Worm (Caenorhabditis elegans) whole organism, midembryonic: ENCODE results near the gene F44E2.3.

ENCODE experiments used
- flt-1 ChIP-seq: fragments of 200-800 bp; sonication (Bioruptor generic); IDR thresholded peaks from 2 replicates; pipeline ENCODE4 v1.3.6; 2022; ENCODE audit warnings: missing genetic modification characterization, missing compliant biosample characterization
- med-1 ChIP-seq: sonication (generic microtip); optimal IDR thresholded peaks from 2 replicates; lab custom pipeline; 2017; ENCODE audit warnings: missing genetic modification characterization, mild to moderate bottlenecking, missing compliant biosample characterization, antibody characterized with exemption, missing genetic modification reagents; ENCODE audit not compliant: insufficient read depth
- ref-1 ChIP-seq: fragments of 200-800 bp; sonication (Bioruptor generic); conservative IDR thresholded peaks from 2 replicates; pipeline ENCODE4 v1.3.6; 2022; ENCODE audit warnings: missing genetic modification reagents, missing genetic modification characterization, missing compliant biosample characterization
- tab-1 ChIP-seq: fragments of 200-800 bp; sonication (Bioruptor generic); IDR thresholded peaks from 2 replicates; pipeline ENCODE4 v1.3.6; 2022; ENCODE audit warnings: missing genetic modification characterization, missing compliant biosample characterization
- ztf-29 ChIP-seq: fragments of 200-800 bp; sonication (Bioruptor generic); IDR thresholded peaks from 2 replicates; pipeline ENCODE4 v1.3.6; 2022; ENCODE audit warnings: missing genetic modification reagents, missing genetic modification characterization, missing compliant biosample characterization

ce11 chrIII:8788690-8789089 lies 40.4 kb downstream of the F44E2.3 start:
- TF ChIP-seq med-1 (GFP tag; lab: Kevin White, UChicago) (no peak), flt-1 (GFP tag; lab: Robert Waterston, UW) (no peak), ref-1 (GFP tag; lab: Robert Waterston, UW) (no peak), ztf-29 (GFP tag; lab: Robert Waterston, UW) (no peak), tab-1 (GFP tag; lab: Robert Waterston, UW) (no peak)
